Worm (Caenorhabditis elegans): ENCODE results near the gene ech-2.

Gene ech-2

ce11 chrIV:11851882-11852281 lies 4.3 kb downstream of the ech-2 start, which contains the start of gene F38H4.5:
TSS of gene F38H4.5 (plus strand) at chrIV:11852182.
- TF ChIP-seq blmp-1 (tag; optimal IDR thresholded peaks at IDR 0.05) = no peak
- no peak for TF ChIP-seq nhr-2 (tag; optimal IDR thresholded peaks at IDR 0.05)
- TF ChIP-seq bed-3 (GFP tag; optimal IDR thresholded peaks at IDR 0.05) = no peak
- TF ChIP-seq unc-120 (tag; optimal IDR thresholded peaks at IDR 0.05; ENCODE audit: poor library complexity, severe bottlenecking) = no peak
- no peak for TF ChIP-seq ham-2 (GFP tag; optimal IDR thresholded peaks at IDR 0.05)
- TF ChIP-seq elt-3 (tag; optimal IDR thresholded peaks at IDR 0.05) = no peak
- TF ChIP-seq cnd-1 (tag; optimal IDR thresholded peaks at IDR 0.05) = no peak
- no peak for TF ChIP-seq unc-39 (tag; optimal IDR thresholded peaks at IDR 0.05)
- TF ChIP-seq hlh-1 (tag; optimal IDR thresholded peaks at IDR 0.05) = no peak
- no peak for TF ChIP-seq nhr-28 (tag; optimal IDR thresholded peaks at IDR 0.05)
- TF ChIP-seq zip-8 (tag; optimal IDR thresholded peaks at IDR 0.05) = no peak
- TF ChIP-seq elt-1 (tag; optimal IDR thresholded peaks at IDR 0.05; ENCODE audit: borderline replicate concordance, insufficient read depth) = no peak
- TF ChIP-seq sem-2 (GFP tag; optimal IDR thresholded peaks at IDR 0.05) = no peak
- no peak for TF ChIP-seq tbx-8 (GFP tag; optimal IDR thresholded peaks at IDR 0.05)
- no peak for TF ChIP-seq nhr-76 (tag; optimal IDR thresholded peaks at IDR 0.05)
- no peak for TF ChIP-seq ztf-11 (tag; optimal IDR thresholded peaks at IDR 0.05)
- TF ChIP-seq ces-1 (GFP tag; optimal IDR thresholded peaks at IDR 0.05) = no peak

ce11 chrIV:11847771-11848312 lies 8.3 kb downstream of the ech-2 start, which contains the start of the genes F38H4.6 and F38H4.4:
TSS of gene F38H4.6 (minus strand) at chrIV:11847871.
TSS of gene F38H4.4 (plus strand) at chrIV:11848262.
- TF ChIP-seq sptf-1 (tag; optimal IDR thresholded peaks at IDR 0.05) (no peak), zip-8 (tag; optimal IDR thresholded peaks at IDR 0.05) (no peak), unc-62 (GFP tag; optimal IDR thresholded peaks at IDR 0.05) (no peak), ceh-83 (GFP tag; optimal IDR thresholded peaks at IDR 0.05) (no peak), ztf-11 (tag; optimal IDR thresholded peaks at IDR 0.05) (no peak), unc-120 (tag; optimal IDR thresholded peaks at IDR 0.05; ENCODE audit: poor library complexity, severe bottlenecking) (no peak), nhr-12 (tag; optimal IDR thresholded peaks at IDR 0.05) (no peak), elt-1 (tag; optimal IDR thresholded peaks at IDR 0.05; ENCODE audit: borderline replicate concordance, insufficient read depth) (no peak), ces-1 (GFP tag; optimal IDR thresholded peaks at IDR 0.05) (no peak), pha-4 (tag; optimal IDR thresholded peaks at IDR 0.05) (no peak), drap-1 (GFP tag; optimal IDR thresholded peaks at IDR 0.05) (no peak), cnd-1 (tag; optimal IDR thresholded peaks at IDR 0.05) (no peak), flh-1 (GFP tag; optimal IDR thresholded peaks at IDR 0.05) (no peak), tbx-8 (GFP tag; optimal IDR thresholded peaks at IDR 0.05) (no peak)

ce11 chrIV:11842121-11842520 lies 14.0 kb downstream of the ech-2 start, which contains the start of gene F38H4.3:
TSS of gene F38H4.3 (plus strand) at chrIV:11842421.
- TF ChIP-seq tbx-8 (GFP tag; optimal IDR thresholded peaks at IDR 0.05) (no peak), snpc-4 (tag; optimal IDR thresholded peaks at IDR 0.05) (no peak), mab-5 (tag; optimal IDR thresholded peaks at IDR 0.05) (no peak), elt-1 (tag; optimal IDR thresholded peaks at IDR 0.05; ENCODE audit: borderline replicate concordance, insufficient read depth) (no peak), lsy-2 (tag; optimal IDR thresholded peaks at IDR 0.05) (no peak), ceh-43 (GFP tag; optimal IDR thresholded peaks at IDR 0.05) (no peak), cnd-1 (tag; optimal IDR thresholded peaks at IDR 0.05) (no peak), mep-1 (tag; optimal IDR thresholded peaks at IDR 0.05) (no peak), blmp-1 (tag; optimal IDR thresholded peaks at IDR 0.05) (no peak), mls-2 (tag; optimal IDR thresholded peaks at IDR 0.05) (no peak), unc-120 (tag; optimal IDR thresholded peaks at IDR 0.05; ENCODE audit: poor library complexity, severe bottlenecking) (no peak), bed-3 (GFP tag; optimal IDR thresholded peaks at IDR 0.05) (no peak), nhr-2 (tag; optimal IDR thresholded peaks at IDR 0.05) (no peak), ham-2 (GFP tag; optimal IDR thresholded peaks at IDR 0.05) (no peak), nhr-28 (tag; optimal IDR thresholded peaks at IDR 0.05) (no peak), unc-39 (tag; optimal IDR thresholded peaks at IDR 0.05) (no peak), M03D4.4 (tag; optimal IDR thresholded peaks at IDR 0.05) (no peak), hlh-1 (tag; optimal IDR thresholded peaks at IDR 0.05) (no peak)

- TF ChIP-seq cnd-1 (tag; optimal IDR thresholded peaks at IDR 0.05) (no peak), nhr-12 (tag; optimal IDR thresholded peaks at IDR 0.05) (no peak), blmp-1 (tag; optimal IDR thresholded peaks at IDR 0.05) (no peak), ceh-83 (GFP tag; optimal IDR thresholded peaks at IDR 0.05) (no peak), hlh-1 (tag; optimal IDR thresholded peaks at IDR 0.05) (no peak), ces-1 (GFP tag; optimal IDR thresholded peaks at IDR 0.05) (no peak), pha-4 (tag; optimal IDR thresholded peaks at IDR 0.05) (no peak), sptf-1 (tag; optimal IDR thresholded peaks at IDR 0.05) (no peak), zip-8 (tag; optimal IDR thresholded peaks at IDR 0.05) (no peak), flh-1 (GFP tag; optimal IDR thresholded peaks at IDR 0.05) (no peak)
Measured at ce11 chrIV:11838657-11839056, 17.5 kb downstream of the ech-2 start, which contains the start of gene fbxb-3. TSS of gene fbxb-3 (plus strand) at chrIV:11838957.

Measured in whole organism, mixed stage, embryonic.